Worm (Caenorhabditis elegans): ENCODE measurements around the gene chtb-1.

The chtb-1 gene

ce11 chrIII:9346114-9346513 lies 9.1 kb downstream of the chtb-1 start:
- no peak for TF ChIP-seq ceh-9 (tag; optimal IDR thresholded peaks at IDR 0.05)
- peak; percentile 1 for TF ChIP-seq ceh-18 (tag; optimal IDR thresholded peaks at IDR 0.05)
- no peak for TF ChIP-seq ceh-14 (tag; optimal IDR thresholded peaks at IDR 0.05)
- TF ChIP-seq unc-55 (GFP tag; optimal IDR thresholded peaks at IDR 0.05) = peak; percentile 97
- no peak for TF ChIP-seq npax-4 (tag; optimal IDR thresholded peaks at IDR 0.05)

- no peak for TF ChIP-seq T23F11.4 (GFP tag; optimal IDR thresholded peaks at IDR 0.05)
- TF ChIP-seq C08G9.2 (tag; optimal IDR thresholded peaks at IDR 0.05) = no peak
- no peak for TF ChIP-seq elt-2 (tag; optimal IDR thresholded peaks at IDR 0.05)
- no peak for TF ChIP-seq nhr-232 (tag; optimal IDR thresholded peaks at IDR 0.05)
- TF ChIP-seq hlh-6 (tag; optimal IDR thresholded peaks at IDR 0.05) = no peak
- no peak for TF ChIP-seq fkh-10 (GFP tag; optimal IDR thresholded peaks at IDR 0.05)
Measured at ce11 chrIII:9344347-9344746, 10.9 kb downstream of the chtb-1 start, which contains the start of gene emb-9. emb-9 (minus strand) TSS chrIII:9344447.

ce11 chrIII:9340025-9340424 lies 15.2 kb downstream of the chtb-1 start:
- TF ChIP-seq sox-4 (tag; optimal IDR thresholded peaks at IDR 0.05) (no peak), fax-1 (tag; optimal IDR thresholded peaks at IDR 0.05) (no peak), hlh-30 (tag; optimal IDR thresholded peaks at IDR 0.05; ENCODE audit: insufficient read depth) (no peak), unc-42 (tag; optimal IDR thresholded peaks at IDR 0.05) (no peak), tbx-2 (tag; optimal IDR thresholded peaks at IDR 0.05) (no peak), sdc-2 (tag; optimal IDR thresholded peaks at IDR 0.05) (no peak), ceh-6 (GFP tag; optimal IDR thresholded peaks at IDR 0.05) (no peak), ceh-19 (GFP tag; optimal IDR thresholded peaks at IDR 0.05) (no peak), ceh-45 (GFP tag; IDR thresholded peaks at IDR 0.05) (no peak), hlh-8 (tag; optimal IDR thresholded peaks at IDR 0.05) (no peak)

- TF ChIP-seq K02D7.2 (tag; optimal IDR thresholded peaks at IDR 0.05) (no peak), madf-2 (tag; optimal IDR thresholded peaks at IDR 0.05) (no peak), sox-2 (GFP tag; IDR thresholded peaks at IDR 0.05) (no peak), elt-4 (tag; optimal IDR thresholded peaks at IDR 0.05) (no peak), nhr-232 (tag; optimal IDR thresholded peaks at IDR 0.05) (no peak)
Measured at ce11 chrIII:9337968-9338367, 17.3 kb downstream of the chtb-1 start.

- TF ChIP-seq ceh-48 (tag; optimal IDR thresholded peaks at IDR 0.05) (no peak), ceh-9 (tag; optimal IDR thresholded peaks at IDR 0.05) (no peak), npax-4 (tag; optimal IDR thresholded peaks at IDR 0.05) (no peak), ttx-3 (tag; optimal IDR thresholded peaks at IDR 0.05) (no peak), hlh-6 (tag; optimal IDR thresholded peaks at IDR 0.05) (no peak), fax-1 (tag; optimal IDR thresholded peaks at IDR 0.05) (no peak), ceh-18 (tag; optimal IDR thresholded peaks at IDR 0.05) (no peak), mec-3 (tag; optimal IDR thresholded peaks at IDR 0.05; ENCODE audit: borderline replicate concordance) (no peak), T23F11.4 (GFP tag; optimal IDR thresholded peaks at IDR 0.05) (no peak), nhr-232 (tag; optimal IDR thresholded peaks at IDR 0.05) (no peak), C38D4.7 (GFP tag; optimal IDR thresholded peaks at IDR 0.05) (no peak), che-1 (tag; optimal IDR thresholded peaks at IDR 0.05) (no peak), odd-2 (tag; optimal IDR thresholded peaks at IDR 0.05) (no peak), madf-2 (tag; optimal IDR thresholded peaks at IDR 0.05) (no peak), hlh-13 (GFP tag; optimal IDR thresholded peaks at IDR 0.05) (no peak), hlh-30 (tag; optimal IDR thresholded peaks at IDR 0.05; ENCODE audit: insufficient read depth) (no peak), ama-1 (optimal IDR thresholded peaks at IDR 0.05) (no peak)
Measured at ce11 chrIII:9336807-9337206, 18.5 kb downstream of the chtb-1 start.

ce11 chrIII:9335076-9335475 lies 20.2 kb downstream of the chtb-1 start:
- no peak for TF ChIP-seq tbx-2 (tag; optimal IDR thresholded peaks at IDR 0.05)
- no peak for TF ChIP-seq ama-1 (optimal IDR thresholded peaks at IDR 0.05)
- TF ChIP-seq hlh-6 (tag; optimal IDR thresholded peaks at IDR 0.05) = no peak
- TF ChIP-seq ceh-48 (tag; optimal IDR thresholded peaks at IDR 0.05) = no peak
- TF ChIP-seq nhr-11 (tag; optimal IDR thresholded peaks at IDR 0.05) = no peak
- no peak for TF ChIP-seq odd-2 (tag; optimal IDR thresholded peaks at IDR 0.05)
- no peak for TF ChIP-seq gmeb-2 (tag; optimal IDR thresholded peaks at IDR 0.05)
- no peak for TF ChIP-seq hlh-15 (tag; optimal IDR thresholded peaks at IDR 0.05)
- TF ChIP-seq ceh-30 (tag; optimal IDR thresholded peaks at IDR 0.05) = no peak
- no peak for TF ChIP-seq unc-42 (tag; optimal IDR thresholded peaks at IDR 0.05)
- no peak for TF ChIP-seq sox-2 (GFP tag; IDR thresholded peaks at IDR 0.05)
- TF ChIP-seq che-1 (tag; optimal IDR thresholded peaks at IDR 0.05) = no peak
- TF ChIP-seq pag-3 (tag; optimal IDR thresholded peaks at IDR 0.05; ENCODE audit: borderline replicate concordance) = no peak
